Worm (Caenorhabditis elegans) whole organism, L2 larva: ENCODE measurements around the gene C09G9.8.

Source experiments
- ama-1 ChIP-seq: fragments of 150-350 bp; optimal IDR thresholded peaks from 2 replicates; lab custom pipeline; 2018; ENCODE audit warnings: inconsistent platforms
- elt-1 ChIP-seq: fragments of 150-350 bp; optimal IDR thresholded peaks from 2 replicates; lab custom pipeline; 2014; ENCODE audit warnings: missing biosample characterization, missing genetic modification characterization
- lin-39 ChIP-seq: fragments of 150-350 bp; optimal IDR thresholded peaks from 2 replicates; lab custom pipeline; 2014; ENCODE audit warnings: missing biosample characterization, missing genetic modification reagents, missing genetic modification characterization
- unc-55 ChIP-seq: fragments of 150-350 bp; sonication (generic microtip); optimal IDR thresholded peaks from 3 replicates; lab custom pipeline; 2014; ENCODE audit warnings: missing biosample characterization, missing genetic modification reagents, missing genetic modification characterization
- zag-1 ChIP-seq: fragments of 150-350 bp; optimal IDR thresholded peaks from 2 replicates; lab custom pipeline; 2014; ENCODE audit warnings: missing biosample characterization, missing genetic modification characterization
- ztf-4 ChIP-seq: fragments of 150-350 bp; optimal IDR thresholded peaks from 2 replicates; lab custom pipeline; 2014; ENCODE audit warnings: missing biosample characterization, missing genetic modification characterization

DNA sequence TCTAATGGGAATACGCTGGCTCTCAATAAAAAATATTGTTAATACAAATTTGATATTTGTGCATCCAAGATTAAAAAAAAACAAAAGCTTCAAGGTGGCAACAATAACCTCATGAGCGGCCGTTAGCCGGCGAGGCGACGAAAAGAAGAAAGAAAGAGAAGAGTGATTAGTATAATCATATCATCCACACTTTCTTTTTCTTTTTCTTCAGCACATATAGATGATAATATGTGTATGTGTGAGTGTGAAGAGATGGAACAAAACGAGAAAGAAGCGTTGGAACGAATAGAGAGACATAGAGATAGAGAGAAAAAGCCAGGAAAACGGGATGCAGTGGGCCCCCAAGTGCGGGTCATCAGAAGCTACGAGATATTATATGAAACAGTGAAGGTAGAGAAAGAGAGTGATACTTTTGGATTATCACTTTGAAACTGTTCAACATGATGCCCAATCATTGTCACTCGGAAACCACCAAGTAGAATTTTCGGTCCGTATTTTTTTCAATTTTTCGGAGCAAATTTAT lies 39.1 kb downstream of the C09G9.8 start:
- TF ChIP-seq ztf-4 (no peak), ama-1 (lab: Kevin White, UChicago) (no peak), unc-55 (GFP tag; lab: Kevin White, UChicago) (peak; percentile 6), elt-1 (tag; lab: Kevin White, UChicago) (no peak), lin-39 (no peak), zag-1 (tag; lab: Kevin White, UChicago) (no peak)
